Fruit fly (Drosophila melanogaster) whole organism, embryonic: ENCODE data around the gene CG3104.

Experiments used
- Awh ChIP-seq: fragments of 200-800 bp; sonication (Bioruptor generic); IDR thresholded peaks from 2 replicates; pipeline ENCODE4, ENCODE4 v1.3.6; 2022; ENCODE audit warnings: missing biosample characterization, missing genetic modification characterization
- C15 ChIP-seq: fragments of 200-800 bp; sonication (Bioruptor generic); IDR thresholded peaks from 3 replicates; pipeline ENCODE4 v1.3.6; 2022; ENCODE audit warnings: missing biosample characterization, missing genetic modification characterization
- CG10366 ChIP-seq: fragments of 200-800 bp; sonication (Bioruptor generic); IDR thresholded peaks from 2 replicates; pipeline ENCODE4 v1.3.6; 2022; ENCODE audit warnings: missing biosample characterization, missing genetic modification characterization
- CG11247 ChIP-seq: fragments of 200-800 bp; sonication (Bioruptor generic); IDR thresholded peaks from 2 replicates; pipeline ENCODE4 v1.3.6; 2022; ENCODE audit warnings: missing biosample characterization, missing genetic modification characterization
- CG11456 ChIP-seq: fragments of 200-800 bp; sonication (Bioruptor generic); IDR thresholded peaks from 3 replicates; pipeline ENCODE4 v1.3.6; 2022; ENCODE audit warnings: missing biosample characterization, missing genetic modification characterization
- CG11504 ChIP-seq: fragments of 200-800 bp; sonication (Bioruptor generic); optimal IDR thresholded peaks from 3 replicates; lab custom pipeline; 2019; ENCODE audit warnings: missing biosample characterization, mild to moderate bottlenecking, missing genetic modification characterization, moderate library complexity
- CG11696 ChIP-seq: fragments of 200-800 bp; sonication (Bioruptor generic); IDR thresholded peaks from 2 replicates; pipeline ENCODE4 v1.3.6; 2022; ENCODE audit warnings: missing biosample characterization, missing genetic modification characterization
- CG12299 ChIP-seq: fragments of 200-800 bp; sonication (Bioruptor generic); optimal IDR thresholded peaks from 2 replicates; lab custom pipeline; 2018; ENCODE audit warnings: missing biosample characterization, mild to moderate bottlenecking, missing genetic modification characterization
- CG13624 ChIP-seq: fragments of 200-800 bp; sonication (Bioruptor generic); optimal IDR thresholded peaks from 2 replicates; lab custom pipeline; 2016; ENCODE audit warnings: missing biosample characterization, missing genetic modification characterization
- CG14860 ChIP-seq: fragments of 200-800 bp; sonication (Bioruptor generic); IDR thresholded peaks from 3 replicates; pipeline ENCODE4 v1.3.6; 2022; ENCODE audit warnings: missing biosample characterization, missing genetic modification characterization; ENCODE audit not compliant: partially characterized antibody
- CG16863 ChIP-seq: fragments of 200-800 bp; sonication (Bioruptor generic); optimal IDR thresholded peaks from 3 replicates; lab custom pipeline; 2016; ENCODE audit warnings: missing biosample characterization, missing genetic modification characterization
- CG17912 ChIP-seq: fragments of 200-800 bp; sonication (Bioruptor generic); optimal IDR thresholded peaks from 2 replicates; lab custom pipeline; 2018; ENCODE audit warnings: missing biosample characterization, mild to moderate bottlenecking, missing genetic modification characterization
- CG2120 ChIP-seq: fragments of 200-800 bp; sonication (Bioruptor generic); optimal IDR thresholded peaks from 3 replicates; lab custom pipeline; 2016; ENCODE audit warnings: missing biosample characterization, missing genetic modification characterization
- CG31365 ChIP-seq: fragments of 200-800 bp; sonication (Bioruptor generic); optimal IDR thresholded peaks from 2 replicates; lab custom pipeline; 2018; ENCODE audit warnings: missing biosample characterization, mild to moderate bottlenecking, missing genetic modification characterization
- CG32532 ChIP-seq: fragments of 200-800 bp; sonication (Bioruptor generic); IDR thresholded peaks from 2 replicates; pipeline ENCODE4 v1.3.6; 2022; ENCODE audit warnings: missing biosample characterization, missing genetic modification characterization
- CG3838 ChIP-seq: fragments of 200-800 bp; sonication (Bioruptor generic); optimal IDR thresholded peaks from 3 replicates; lab custom pipeline; 2016; ENCODE audit warnings: missing biosample characterization, missing genetic modification characterization
- CG4404 ChIP-seq: fragments of 200-800 bp; sonication (Bioruptor generic); IDR thresholded peaks from 2 replicates; pipeline ENCODE4 v1.3.6; 2022; ENCODE audit warnings: missing biosample characterization, missing genetic modification characterization
- CG5953 ChIP-seq: fragments of 200-800 bp; sonication (Bioruptor generic); IDR thresholded peaks from 2 replicates; pipeline ENCODE4 v1.3.6; 2022; ENCODE audit warnings: missing biosample characterization, missing genetic modification characterization
- CG6765 ChIP-seq: fragments of 200-800 bp; sonication (Bioruptor generic); optimal IDR thresholded peaks from 3 replicates; lab custom pipeline; 2017; ENCODE audit warnings: missing biosample characterization, mild to moderate bottlenecking, missing genetic modification characterization
- CG7839 ChIP-seq: fragments of 200-800 bp; sonication (Bioruptor generic); optimal IDR thresholded peaks from 3 replicates; lab custom pipeline; 2018; ENCODE audit warnings: missing biosample characterization, mild to moderate bottlenecking, missing genetic modification characterization, moderate library complexity
- CG8089 ChIP-seq: fragments of 200-800 bp; sonication (Bioruptor generic); optimal IDR thresholded peaks from 3 replicates; lab custom pipeline; 2016; ENCODE audit warnings: missing biosample characterization, missing genetic modification characterization
- CG8944 ChIP-seq: fragments of 200-800 bp; sonication (Bioruptor generic); optimal IDR thresholded peaks from 3 replicates; lab custom pipeline; 2016; ENCODE audit warnings: missing biosample characterization, missing genetic modification characterization
- HHEX ChIP-seq: fragments of 200-800 bp; sonication (Bioruptor generic); optimal IDR thresholded peaks from 3 replicates; lab custom pipeline; 2017; ENCODE audit warnings: missing biosample characterization, mild to moderate bottlenecking, missing genetic modification characterization, missing genetic modification reagents
- HLH4C ChIP-seq: fragments of 200-800 bp; sonication (Bioruptor generic); IDR thresholded peaks from 3 replicates; pipeline ENCODE4 v1.3.6; 2022; ENCODE audit warnings: missing biosample characterization, missing genetic modification characterization; ENCODE audit not compliant: partially characterized antibody
- Oli ChIP-seq: fragments of 200-800 bp; sonication (Bioruptor generic); optimal IDR thresholded peaks from 2 replicates; lab custom pipeline; 2018; ENCODE audit warnings: missing biosample characterization, mild to moderate bottlenecking, missing genetic modification characterization, moderate library complexity
- Scr ChIP-seq: fragments of 200-800 bp; sonication (Bioruptor generic); IDR thresholded peaks from 2 replicates; pipeline ENCODE4 v1.3.6; 2022; ENCODE audit warnings: missing biosample characterization, missing genetic modification characterization; ENCODE audit not compliant: partially characterized antibody
- Sry-δ ChIP-seq: fragments of 200-800 bp; sonication (Bioruptor generic); optimal IDR thresholded peaks from 2 replicates; lab custom pipeline; 2016; ENCODE audit warnings: missing biosample characterization, missing genetic modification characterization
- aop ChIP-seq: fragments of 200-800 bp; sonication (Bioruptor generic); IDR thresholded peaks from 2 replicates; pipeline ENCODE4 v1.3.6; 2022; ENCODE audit warnings: missing biosample characterization, missing genetic modification characterization
- ato ChIP-seq: fragments of 200-800 bp; sonication (Bioruptor generic); IDR thresholded peaks from 2 replicates; pipeline ENCODE4 v1.3.6; 2022; ENCODE audit warnings: missing biosample characterization, missing genetic modification characterization; ENCODE audit not compliant: partially characterized antibody
- btn ChIP-seq: fragments of 200-800 bp; sonication (Bioruptor generic); optimal IDR thresholded peaks from 2 replicates; lab custom pipeline; 2016; ENCODE audit warnings: missing biosample characterization, missing genetic modification characterization
- chm ChIP-seq: fragments of 200-800 bp; sonication (Bioruptor generic); IDR thresholded peaks from 2 replicates; pipeline ENCODE4 v1.3.6; 2022; ENCODE audit warnings: missing biosample characterization, missing genetic modification characterization
- dmrt99B ChIP-seq: fragments of 200-800 bp; sonication (Bioruptor generic); optimal IDR thresholded peaks from 2 replicates; lab custom pipeline; 2018; ENCODE audit warnings: missing biosample characterization, mild to moderate bottlenecking, missing genetic modification characterization, moderate library complexity
- ems ChIP-seq: fragments of 200-800 bp; sonication (Bioruptor generic); optimal IDR thresholded peaks from 3 replicates; lab custom pipeline; 2016; ENCODE audit warnings: missing biosample characterization, missing genetic modification characterization
- gcm ChIP-seq: fragments of 200-800 bp; sonication (Bioruptor generic); optimal IDR thresholded peaks from 2 replicates; lab custom pipeline; 2019; ENCODE audit warnings: missing biosample characterization, mild to moderate bottlenecking, missing genetic modification characterization, moderate library complexity
- gfzf ChIP-seq: fragments of 200-800 bp; sonication (Bioruptor generic); optimal IDR thresholded peaks from 2 replicates; lab custom pipeline; 2016; ENCODE audit warnings: missing biosample characterization, mild to moderate bottlenecking, missing genetic modification characterization, moderate library complexity
- hkb ChIP-seq, 2 experiments: fragments of 200-800 bp in 1 of 2; fragments of >200 bp in 1 of 2; sonication (Bioruptor generic) in 1 of 2; IDR thresholded peaks in 1 of 2; optimal IDR thresholded peaks in 1 of 2; 2 replicates each; pipeline versions ENCODE4 v1.3.6 to Lab custom; 2017 to 2022; ENCODE audit warnings: missing biosample characterization in 1 of 2, missing genetic modification characterization in 1 of 2
- jigr1 ChIP-seq: fragments of 200-800 bp; sonication (Bioruptor generic); IDR thresholded peaks from 3 replicates; pipeline ENCODE4 v1.3.6; 2022; ENCODE audit warnings: missing biosample characterization, missing genetic modification characterization
- klu ChIP-seq: fragments of 200-800 bp; sonication (Bioruptor generic); IDR thresholded peaks from 2 replicates; pipeline ENCODE4 v1.3.6; 2022; ENCODE audit warnings: missing biosample characterization, missing genetic modification characterization
- kni ChIP-seq: fragments of 200-800 bp; sonication (Bioruptor generic); optimal IDR thresholded peaks from 3 replicates; lab custom pipeline; 2017; ENCODE audit warnings: mild to moderate bottlenecking, missing biosample characterization, missing genetic modification reagents, missing genetic modification characterization
- lov ChIP-seq, 2 experiments: fragments of 200-800 bp in 1 of 2; fragments of >200 bp in 1 of 2; sonication (Bioruptor generic) in 1 of 2; IDR thresholded peaks in 1 of 2; optimal IDR thresholded peaks in 1 of 2; 2 replicates in 1 of 2; 3 replicates in 1 of 2; pipeline versions ENCODE4 v1.3.6 to Lab custom; 2017 to 2022; ENCODE audit warnings: missing biosample characterization in 1 of 2, missing genetic modification characterization in 1 of 2
- pan ChIP-seq, 4 experiments: fragments of >200 bp in 3 of 4; fragments of 200-800 bp in 1 of 4; sonication (Bioruptor generic) in 1 of 4; optimal IDR thresholded peaks in 3 of 4; IDR thresholded peaks in 1 of 4; 2 replicates each; pipeline versions ENCODE4 v1.3.6 to Lab custom; 2017 to 2022; ENCODE audit warnings: missing biosample characterization in 2 of 4, missing genetic modification characterization in 2 of 4, mixed read lengths in 1 of 4
- row ChIP-seq: fragments of 200-800 bp; sonication (Bioruptor generic); IDR thresholded peaks from 3 replicates; pipeline ENCODE4 v1.3.6; 2022; ENCODE audit warnings: missing biosample characterization, missing genetic modification characterization
- schlank ChIP-seq: fragments of 200-800 bp; sonication (Bioruptor generic); optimal IDR thresholded peaks from 2 replicates; lab custom pipeline; 2018; ENCODE audit warnings: missing biosample characterization, mild to moderate bottlenecking, missing genetic modification characterization
- seq ChIP-seq: fragments of 200-800 bp; sonication (Bioruptor generic); IDR thresholded peaks from 2 replicates; pipeline ENCODE4 v1.3.6; 2022; ENCODE audit warnings: missing biosample characterization, missing genetic modification characterization
- sr ChIP-seq: fragments of 200-800 bp; sonication (Bioruptor generic); IDR thresholded peaks from 3 replicates; pipeline ENCODE4 v1.3.6; 2022; ENCODE audit warnings: missing biosample characterization, missing genetic modification characterization
- ssp ChIP-seq: fragments of 200-800 bp; sonication (Bioruptor generic); IDR thresholded peaks from 2 replicates; pipeline ENCODE4 v1.3.6; 2022; ENCODE audit warnings: missing biosample characterization, missing genetic modification characterization
- wdn ChIP-seq: fragments of 200-800 bp; sonication (Bioruptor generic); IDR thresholded peaks from 2 replicates; pipeline ENCODE4 v1.3.6; 2022; ENCODE audit warnings: missing biosample characterization, missing genetic modification characterization

Gene CG3104

dm6 chr2L:2884683-2885502, 29.3 kb upstream of the CG3104 start (continued):
- TF ChIP-seq pan (optimal IDR thresholded peaks at IDR 0.05; lab: Kevin White, UChicago): no peak
- TF ChIP-seq pan (GFP tag; optimal IDR thresholded peaks at IDR 0.05 in 1 of 2, IDR thresholded peaks at IDR 0.05 in 1 of 2): peak in 1 of 2 experiments; percentile 59
- peak; percentile 58 for TF ChIP-seq HHEX
- TF ChIP-seq CG14860 (GFP tag; lab: Robert Waterston, UW): no peak
- peak; percentile 30 for TF ChIP-seq CG7839
- peak; percentile 59 for TF ChIP-seq CG2120 (GFP tag; lab: Kevin White, UChicago)
- TF ChIP-seq aop: peak; percentile 42; the same call in 1 of the 2 replicates
- no peak for TF ChIP-seq jigr1 (GFP tag; lab: Robert Waterston, UW)
- TF ChIP-seq CG11456: peak; percentile 81
- TF ChIP-seq C15 (GFP tag; lab: Robert Waterston, UW): no peak
- TF ChIP-seq ato (GFP tag; lab: Robert Waterston, UW): peak; percentile 52
- peak; percentile 77 for TF ChIP-seq klu (GFP tag; lab: Robert Waterston, UW)
- TF ChIP-seq CG11696 (GFP tag; lab: Robert Waterston, UW): no peak
- no peak for TF ChIP-seq Scr
- no peak for TF ChIP-seq btn (GFP tag; lab: Kevin White, UChicago)
- peak; percentile 66 for TF ChIP-seq gfzf (GFP tag; lab: Kevin White, UChicago)
- no peak for TF ChIP-seq Oli (tag; lab: Kevin White, UChicago)
- TF ChIP-seq seq (GFP tag; lab: Robert Waterston, UW): no peak
- TF ChIP-seq CG11247: peak; percentile 55; the same call in 1 of the 2 replicates
- TF ChIP-seq CG31365: peak; percentile 44
- TF ChIP-seq kni (GFP tag; lab: Kevin White, UChicago): peak; percentile 57
- TF ChIP-seq row (GFP tag; lab: Robert Waterston, UW): peak; percentile 78
- peak; percentile 30 for TF ChIP-seq ems (GFP tag; lab: Kevin White, UChicago)
- TF ChIP-seq CG8089: no peak
- TF ChIP-seq CG3838 (GFP tag; lab: Kevin White, UChicago): no peak
- peak; percentile 70 for TF ChIP-seq CG32532 (GFP tag; lab: Robert Waterston, UW)
- no peak for TF ChIP-seq Sry-δ (GFP tag; lab: Kevin White, UChicago)
- no peak for TF ChIP-seq CG4404 (GFP tag; lab: Robert Waterston, UW)
- peak; percentile 96 for TF ChIP-seq sr (GFP tag; lab: Robert Waterston, UW)
- TF ChIP-seq hkb (optimal IDR thresholded peaks at IDR 0.05; lab: Kevin White, UChicago): no peak
- TF ChIP-seq hkb (GFP tag; IDR thresholded peaks at IDR 0.05; lab: Robert Waterston, UW): peak; percentile 30
- peak; percentile 48 for TF ChIP-seq gcm (GFP tag; lab: Kevin White, UChicago)
- peak; percentile 39 for TF ChIP-seq CG17912 (GFP tag; lab: Kevin White, UChicago)
- TF ChIP-seq CG11504 (tag; lab: Kevin White, UChicago): peak; percentile 41
- TF ChIP-seq wdn (GFP tag; lab: Robert Waterston, UW): no peak
- TF ChIP-seq dmrt99B: no peak
- no peak for TF ChIP-seq CG12299 (tag; lab: Kevin White, UChicago)
- TF ChIP-seq CG8944 (GFP tag; lab: Kevin White, UChicago): no peak
- TF ChIP-seq CG13624 (GFP tag; lab: Kevin White, UChicago): peak; percentile 85
- peak; percentile 44; the same call in 1 of the 3 replicates for TF ChIP-seq HLH4C (GFP tag; lab: Robert Waterston, UW)
- TF ChIP-seq CG6765 (GFP tag; lab: Kevin White, UChicago): peak; percentile 34
- TF ChIP-seq chm (GFP tag; lab: Robert Waterston, UW): peak; percentile 83
- peak; percentile 13; the same call in 1 of the 2 replicates for TF ChIP-seq ssp (GFP tag; lab: Robert Waterston, UW)
- no peak for TF ChIP-seq CG16863 (GFP tag; lab: Kevin White, UChicago)
- TF ChIP-seq CG5953 (GFP tag; lab: Robert Waterston, UW): peak; percentile 61; the same call in 1 of the 2 replicates
- TF ChIP-seq CG10366 (GFP tag; lab: Robert Waterston, UW): peak; percentile 16; the same call in 1 of the 2 replicates
- no peak for TF ChIP-seq schlank (tag; lab: Kevin White, UChicago)
- TF ChIP-seq Awh (GFP tag; lab: Robert Waterston, UW): peak; percentile 35; the same call in 1 of the 2 replicates
- no peak for TF ChIP-seq lov (optimal IDR thresholded peaks at IDR 0.05; lab: Kevin White, UChicago)
- TF ChIP-seq lov (GFP tag; IDR thresholded peaks at IDR 0.05; lab: Robert Waterston, UW): 0 out of 3 replicates have a peak, but pooled peaks have one; percentile 59
